Fruit fly (Drosophila melanogaster) whole organism, embryonic: ENCODE data around the gene Mon1.

Source experiments
- Ada2b ChIP-seq: fragments of 200-800 bp; sonication (Bioruptor generic); IDR thresholded peaks from 2 replicates; pipeline ENCODE4 v1.3.6; 2022; ENCODE audit warnings: missing biosample characterization, missing genetic modification characterization
- Adf1 ChIP-seq: fragments of 200-800 bp; sonication (Bioruptor generic); IDR thresholded peaks from 2 replicates; pipeline ENCODE4 v1.3.6; 2022; ENCODE audit warnings: missing biosample characterization, missing genetic modification characterization
- Aef1 ChIP-seq: fragments of 200-800 bp; sonication (Bioruptor generic); IDR thresholded peaks from 3 replicates; pipeline ENCODE4 v1.3.6; 2022; ENCODE audit warnings: missing biosample characterization, missing genetic modification characterization
- Antp ChIP-seq: fragments of 200-800 bp; sonication (Bioruptor generic); optimal IDR thresholded peaks from 3 replicates; lab custom pipeline; 2016; ENCODE audit warnings: missing biosample characterization, missing genetic modification characterization
- B-H1 ChIP-seq: fragments of 200-800 bp; sonication (Bioruptor generic); IDR thresholded peaks from 3 replicates; pipeline ENCODE4 v1.3.6; 2022; ENCODE audit warnings: missing biosample characterization, missing genetic modification characterization
- Bgb ChIP-seq: fragments of 200-800 bp; sonication (Bioruptor generic); IDR thresholded peaks from 2 replicates; pipeline ENCODE4 v1.3.6; 2022; ENCODE audit warnings: missing biosample characterization, missing genetic modification characterization; ENCODE audit not compliant: partially characterized antibody
- C15 ChIP-seq: fragments of 200-800 bp; sonication (Bioruptor generic); IDR thresholded peaks from 3 replicates; pipeline ENCODE4 v1.3.6; 2022; ENCODE audit warnings: missing biosample characterization, missing genetic modification characterization
- CG10147 ChIP-seq: fragments of 200-800 bp; sonication (Bioruptor generic); optimal IDR thresholded peaks from 2 replicates; lab custom pipeline; 2019; ENCODE audit warnings: missing biosample characterization, mild to moderate bottlenecking, missing genetic modification characterization, moderate library complexity
- CG12659 ChIP-seq: fragments of 200-800 bp; sonication (Bioruptor generic); optimal IDR thresholded peaks from 3 replicates; lab custom pipeline; 2017; ENCODE audit warnings: mild to moderate bottlenecking, missing biosample characterization, missing genetic modification reagents, missing genetic modification characterization
- CG13287 ChIP-seq: fragments of 200-800 bp; sonication (Bioruptor generic); IDR thresholded peaks from 2 replicates; pipeline ENCODE4 v1.3.6; 2022; ENCODE audit warnings: missing biosample characterization, missing genetic modification characterization; ENCODE audit not compliant: partially characterized antibody
- CG14710 ChIP-seq: fragments of 200-800 bp; sonication (Bioruptor generic); optimal IDR thresholded peaks from 3 replicates; lab custom pipeline; 2019; ENCODE audit warnings: missing biosample characterization, mild to moderate bottlenecking, missing genetic modification characterization, moderate library complexity
- CG15601 ChIP-seq: fragments of 200-800 bp; sonication (Bioruptor generic); optimal IDR thresholded peaks from 3 replicates; lab custom pipeline; 2019; ENCODE audit warnings: missing biosample characterization, mild to moderate bottlenecking, missing genetic modification characterization, moderate library complexity
- CG1602 ChIP-seq: fragments of 200-800 bp; sonication (Bioruptor generic); optimal IDR thresholded peaks from 3 replicates; lab custom pipeline; 2016; ENCODE audit warnings: missing biosample characterization, missing genetic modification characterization
- CG16813 ChIP-seq: fragments of 200-800 bp; sonication (Bioruptor generic); IDR thresholded peaks from 3 replicates; pipeline ENCODE4 v1.3.6; 2022; ENCODE audit warnings: missing biosample characterization, missing genetic modification characterization; ENCODE audit not compliant: partially characterized antibody
- CG17568 ChIP-seq: fragments of 200-800 bp; sonication (Bioruptor generic); optimal IDR thresholded peaks from 2 replicates; lab custom pipeline; 2018; ENCODE audit warnings: missing biosample characterization, mild to moderate bottlenecking, missing genetic modification characterization, moderate library complexity
- CG17612 ChIP-seq: fragments of 200-800 bp; sonication (Bioruptor generic); IDR thresholded peaks from 2 replicates; pipeline ENCODE4 v1.3.6; 2022; ENCODE audit warnings: missing biosample characterization, missing genetic modification characterization
- CG17802 ChIP-seq: fragments of 200-800 bp; sonication (Bioruptor generic); optimal IDR thresholded peaks from 2 replicates; lab custom pipeline; 2018; ENCODE audit warnings: missing biosample characterization, mild to moderate bottlenecking, missing genetic modification characterization, moderate library complexity
- CG7839 ChIP-seq: fragments of 200-800 bp; sonication (Bioruptor generic); optimal IDR thresholded peaks from 3 replicates; lab custom pipeline; 2018; ENCODE audit warnings: missing biosample characterization, mild to moderate bottlenecking, missing genetic modification characterization, moderate library complexity
- CG7987 ChIP-seq: fragments of 200-800 bp; sonication (Bioruptor generic); optimal IDR thresholded peaks from 2 replicates; lab custom pipeline; 2018; ENCODE audit warnings: missing biosample characterization, mild to moderate bottlenecking, missing genetic modification characterization, moderate library complexity
- CG9932 ChIP-seq: fragments of 200-800 bp; sonication (Bioruptor generic); IDR thresholded peaks from 2 replicates; pipeline ENCODE4 v1.3.6; 2022; ENCODE audit warnings: missing biosample characterization, missing genetic modification characterization
- CrebB ChIP-seq: fragments of 200-800 bp; sonication (Bioruptor generic); optimal IDR thresholded peaks from 3 replicates; lab custom pipeline; 2018; ENCODE audit warnings: missing biosample characterization, mild to moderate bottlenecking, missing genetic modification characterization
- D19B ChIP-seq: fragments of 200-800 bp; sonication (Bioruptor generic); optimal IDR thresholded peaks from 2 replicates; lab custom pipeline; 2017; ENCODE audit warnings: missing biosample characterization, mild to moderate bottlenecking, missing genetic modification characterization
- Dad ChIP-seq: fragments of 200-800 bp; sonication (Bioruptor generic); optimal IDR thresholded peaks from 3 replicates; lab custom pipeline; 2016; ENCODE audit warnings: missing biosample characterization, missing genetic modification characterization
- Eip74EF ChIP-seq, 2 experiments: fragments of 200-800 bp in 1 of 2; fragments of >200 bp in 1 of 2; sonication (Bioruptor generic) in 1 of 2; optimal IDR thresholded peaks; 2 replicates each; lab custom pipeline; 2017 to 2019; ENCODE audit warnings: missing biosample characterization in 2 of 2, missing genetic modification characterization in 2 of 2, mild to moderate bottlenecking in 1 of 2, moderate library complexity in 1 of 2
- GATAe ChIP-seq: fragments of 200-800 bp; sonication (Bioruptor generic); conservative IDR thresholded peaks from 2 replicates; pipeline ENCODE4 v1.3.6; 2022; ENCODE audit warnings: missing biosample characterization, missing genetic modification characterization
- HHEX ChIP-seq: fragments of 200-800 bp; sonication (Bioruptor generic); optimal IDR thresholded peaks from 3 replicates; lab custom pipeline; 2017; ENCODE audit warnings: missing biosample characterization, mild to moderate bottlenecking, missing genetic modification characterization, missing genetic modification reagents
- Hr78 ChIP-seq, 2 experiments: fragments of 200-800 bp in 1 of 2; fragments of >200 bp in 1 of 2; sonication (Bioruptor generic) in 1 of 2; optimal IDR thresholded peaks; 2 replicates each; lab custom pipeline; 2017 to 2019; ENCODE audit warnings: missing biosample characterization in 2 of 2, missing genetic modification characterization in 2 of 2, mild to moderate bottlenecking in 1 of 2, moderate library complexity in 1 of 2
- NC2β ChIP-seq: fragments of 200-800 bp; sonication (Bioruptor generic); optimal IDR thresholded peaks from 2 replicates; lab custom pipeline; 2016; ENCODE audit warnings: missing biosample characterization, missing genetic modification characterization
- NK7.1 ChIP-seq: fragments of 200-800 bp; sonication (Bioruptor generic); optimal IDR thresholded peaks from 3 replicates; lab custom pipeline; 2016; ENCODE audit warnings: missing biosample characterization, missing genetic modification characterization
- Nf-YA ChIP-seq: fragments of 200-800 bp; sonication (Bioruptor generic); IDR thresholded peaks from 2 replicates; pipeline ENCODE4 v1.3.6; 2022; ENCODE audit warnings: missing biosample characterization, missing genetic modification characterization
- Nf-YC ChIP-seq: fragments of 200-800 bp; optimal IDR thresholded peaks from 3 replicates; lab custom pipeline; 2019; ENCODE audit warnings: missing biosample characterization, mild to moderate bottlenecking, missing genetic modification characterization, moderate library complexity
- Scr ChIP-seq: fragments of 200-800 bp; sonication (Bioruptor generic); IDR thresholded peaks from 2 replicates; pipeline ENCODE4 v1.3.6; 2022; ENCODE audit warnings: missing biosample characterization, missing genetic modification characterization; ENCODE audit not compliant: partially characterized antibody
- Sry-β ChIP-seq: fragments of 200-800 bp; sonication (Bioruptor generic); optimal IDR thresholded peaks from 2 replicates; lab custom pipeline; 2018; ENCODE audit warnings: missing biosample characterization, mild to moderate bottlenecking, missing genetic modification characterization, moderate library complexity
- Vsx1 ChIP-seq: fragments of 200-800 bp; sonication (Bioruptor generic); optimal IDR thresholded peaks from 2 replicates; lab custom pipeline; 2017; ENCODE audit warnings: missing biosample characterization, mild to moderate bottlenecking, missing genetic modification characterization, missing genetic modification reagents
- Xbp1 ChIP-seq: fragments of 200-800 bp; sonication (Bioruptor generic); optimal IDR thresholded peaks from 3 replicates; lab custom pipeline; 2016; ENCODE audit warnings: missing biosample characterization, mild to moderate bottlenecking, missing genetic modification characterization
- ac ChIP-seq: fragments of 200-800 bp; sonication (Bioruptor generic); optimal IDR thresholded peaks from 3 replicates; lab custom pipeline; 2017; ENCODE audit warnings: missing biosample characterization, mild to moderate bottlenecking, missing genetic modification characterization
- amos ChIP-seq: fragments of 200-800 bp; sonication (Bioruptor generic); IDR thresholded peaks from 2 replicates; pipeline ENCODE4 v1.3.6; 2022; ENCODE audit warnings: missing biosample characterization, missing genetic modification characterization; ENCODE audit not compliant: partially characterized antibody
- ara ChIP-seq: fragments of 200-800 bp; sonication (Bioruptor generic); IDR thresholded peaks from 2 replicates; pipeline ENCODE4 v1.3.6; 2022; ENCODE audit warnings: missing biosample characterization, missing genetic modification characterization
- chm ChIP-seq: fragments of 200-800 bp; sonication (Bioruptor generic); IDR thresholded peaks from 2 replicates; pipeline ENCODE4 v1.3.6; 2022; ENCODE audit warnings: missing biosample characterization, missing genetic modification characterization
- crol ChIP-seq: fragments of 200-800 bp; sonication (Bioruptor generic); IDR thresholded peaks from 2 replicates; pipeline ENCODE4 v1.3.6; 2022; ENCODE audit warnings: missing biosample characterization, missing genetic modification characterization
- crp ChIP-seq, 2 experiments: fragments of 200-800 bp; sonication (Bioruptor generic); optimal IDR thresholded peaks; 2 replicates in 1 of 2; 3 replicates in 1 of 2; lab custom pipeline; 2017; ENCODE audit warnings: missing biosample characterization in 2 of 2, missing genetic modification characterization in 2 of 2, mild to moderate bottlenecking in 1 of 2, moderate library complexity in 1 of 2
- jumu ChIP-seq: fragments of 200-800 bp; sonication (Bioruptor generic); optimal IDR thresholded peaks from 3 replicates; lab custom pipeline; 2016; ENCODE audit warnings: missing biosample characterization, missing genetic modification characterization
- lilli ChIP-seq: fragments of 200-800 bp; sonication (Bioruptor generic); optimal IDR thresholded peaks from 3 replicates; lab custom pipeline; 2016; ENCODE audit warnings: missing biosample characterization, missing genetic modification characterization
- luna ChIP-seq: fragments of 200-800 bp; sonication (Bioruptor generic); optimal IDR thresholded peaks from 2 replicates; lab custom pipeline; 2016; ENCODE audit warnings: missing biosample characterization, missing genetic modification characterization
- otp ChIP-seq: fragments of 200-800 bp; sonication (Bioruptor generic); IDR thresholded peaks from 3 replicates; pipeline ENCODE4, ENCODE4 v1.3.6; 2022; ENCODE audit warnings: missing biosample characterization, missing genetic modification characterization
- sens-2 ChIP-seq: fragments of 200-800 bp; sonication (Bioruptor generic); IDR thresholded peaks from 2 replicates; pipeline ENCODE4 v1.3.6; 2022; ENCODE audit warnings: missing biosample characterization, missing genetic modification characterization
- sim ChIP-seq: fragments of 200-800 bp; sonication (Bioruptor generic); IDR thresholded peaks from 2 replicates; pipeline ENCODE4 v1.3.6; 2022; ENCODE audit warnings: missing biosample characterization, missing genetic modification characterization
- stwl ChIP-seq: fragments of 200-800 bp; sonication (Bioruptor generic); optimal IDR thresholded peaks from 3 replicates; lab custom pipeline; 2018; ENCODE audit warnings: missing biosample characterization, mild to moderate bottlenecking, missing genetic modification characterization, moderate library complexity

Gene Mon1

DNA sequence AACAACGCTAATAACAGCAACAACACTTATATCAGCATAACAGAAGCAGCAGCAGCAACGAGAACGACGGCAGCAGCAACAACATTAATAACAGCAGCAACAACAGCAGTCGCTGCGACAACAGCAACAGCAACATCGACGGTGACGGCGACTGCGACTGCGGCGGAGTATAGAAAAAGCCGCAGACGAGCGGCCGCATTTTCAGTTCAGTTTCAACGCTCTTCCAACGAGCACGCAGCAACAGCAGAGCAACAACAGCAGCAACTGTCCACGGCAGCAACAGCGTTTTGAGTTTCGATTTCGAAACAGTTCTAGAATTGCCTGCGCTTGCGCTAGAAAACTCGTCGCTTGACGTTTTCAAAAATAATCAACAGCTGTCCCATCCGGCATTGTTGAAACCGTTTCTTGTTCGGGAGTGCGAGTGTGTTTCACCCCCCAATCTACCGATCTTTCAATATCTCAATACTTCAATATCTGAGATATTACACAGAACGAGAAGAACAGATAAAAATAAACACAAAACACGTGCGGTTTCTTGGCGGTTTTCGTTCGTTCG, 41.6 kb downstream of the Mon1 start, which contains the start of gene CG3036 (continued):
- TF ChIP-seq amos (GFP tag; lab: Robert Waterston, UW), result peak; percentile 56; the same call in 1 of the 2 replicates
- TF ChIP-seq lilli (GFP tag; lab: Kevin White, UChicago), result peak; percentile 57
- no peak for TF ChIP-seq Sry-β (GFP tag; lab: Kevin White, UChicago)
- no peak for TF ChIP-seq CG1602 (GFP tag; lab: Kevin White, UChicago)
- peak; percentile 85 for TF ChIP-seq chm (GFP tag; lab: Robert Waterston, UW)
- peak; percentile 51 for TF ChIP-seq CrebB (tag; lab: Kevin White, UChicago)
- peak; percentile 8 for TF ChIP-seq HHEX (GFP tag; lab: Kevin White, UChicago)
- no peak for TF ChIP-seq GATAe (GFP tag; lab: Robert Waterston, UW)
- TF ChIP-seq crp (GFP tag; optimal IDR thresholded peaks at IDR 0.05; lab: Kevin White, UChicago), result peak in 1 of 2 experiments; percentile 44
- TF ChIP-seq CG15601 (tag; lab: Kevin White, UChicago), result peak; percentile 70
- TF ChIP-seq Eip74EF (GFP tag; optimal IDR thresholded peaks at IDR 0.05; lab: Kevin White, UChicago), result peak in 1 of 2 experiments; percentile 24
- TF ChIP-seq CG17612, result peak; percentile 6; the same call in 1 of the 2 replicates
- peak; percentile 74; the same call in 1 of the 2 replicates for TF ChIP-seq Bgb (GFP tag; lab: Robert Waterston, UW)
- TF ChIP-seq D19B (GFP tag; lab: Kevin White, UChicago), result no peak
- TF ChIP-seq Nf-YC (tag; lab: Kevin White, UChicago), result peak; percentile 28
- TF ChIP-seq Antp (GFP tag; lab: Kevin White, UChicago), result peak; percentile 29
- TF ChIP-seq Aef1 (GFP tag; lab: Robert Waterston, UW), result peak; percentile 80
- TF ChIP-seq Hr78 (GFP tag; optimal IDR thresholded peaks at IDR 0.05; lab: Kevin White, UChicago), result peak in 1 of 2 experiments; percentile 32
- TF ChIP-seq C15 (GFP tag; lab: Robert Waterston, UW), result no peak
- peak; percentile 100 for TF ChIP-seq Adf1
- no peak for TF ChIP-seq NK7.1 (GFP tag; lab: Kevin White, UChicago)
- TF ChIP-seq CG16813 (GFP tag; lab: Robert Waterston, UW), result peak; percentile 36; the same call in 1 of the 3 replicates
- peak; percentile 27 for TF ChIP-seq CG7839 (tag; lab: Kevin White, UChicago)
- TF ChIP-seq sim (GFP tag; lab: Robert Waterston, UW), result peak; percentile 49
- TF ChIP-seq CG13287, result peak; percentile 66; the same call in 1 of the 2 replicates
- TF ChIP-seq sens-2 (GFP tag; lab: Robert Waterston, UW), result peak; percentile 31; the same call in 1 of the 2 replicates
- TF ChIP-seq Dad (GFP tag; lab: Kevin White, UChicago), result peak; percentile 10
- TF ChIP-seq CG14710 (tag; lab: Kevin White, UChicago), result peak; percentile 9
- peak; percentile 66; the same call in 1 of the 3 replicates for TF ChIP-seq otp (GFP tag; lab: Robert Waterston, UW)
- peak; percentile 49 for TF ChIP-seq ac (GFP tag; lab: Kevin White, UChicago)
- no peak for TF ChIP-seq CG17802
- no peak for TF ChIP-seq jumu (GFP tag; lab: Kevin White, UChicago)
- TF ChIP-seq CG10147 (GFP tag; lab: Kevin White, UChicago), result peak; percentile 2
- peak; percentile 6 for TF ChIP-seq Vsx1
- peak; percentile 38 for TF ChIP-seq CG17568 (GFP tag; lab: Kevin White, UChicago)
- TF ChIP-seq stwl (tag; lab: Kevin White, UChicago), result peak; percentile 36
- 0 out of 2 replicates have a peak, but pooled peaks have one; percentile 16 for TF ChIP-seq ara (GFP tag; lab: Robert Waterston, UW)
- peak; percentile 18 for TF ChIP-seq luna (GFP tag; lab: Kevin White, UChicago)
- TF ChIP-seq Ada2b (GFP tag; lab: Robert Waterston, UW), result no peak
- TF ChIP-seq NC2β (GFP tag; lab: Kevin White, UChicago), result peak; percentile 43
- TF ChIP-seq B-H1 (GFP tag; lab: Robert Waterston, UW), result peak; percentile 39; the same call in 1 of the 3 replicates
- TF ChIP-seq Nf-YA (GFP tag; lab: Robert Waterston, UW), result 0 out of 2 replicates have a peak, but pooled peaks have one; percentile 23
- TF ChIP-seq Scr, result no peak; the same call in 1 of the 2 replicates
- no peak for TF ChIP-seq CG7987
- TF ChIP-seq Xbp1, result no peak
- no peak for TF ChIP-seq CG9932 (GFP tag; lab: Robert Waterston, UW)
- peak; percentile 40; the same call in 1 of the 2 replicates for TF ChIP-seq crol
- peak; percentile 14 for TF ChIP-seq CG12659 (GFP tag; lab: Kevin White, UChicago)
